Worm (Caenorhabditis elegans) whole organism, L4/young adult: ENCODE measurements around the gene T04B8.5.

Experiments used
- W03F9.2 ChIP-seq: fragments of 150-350 bp; optimal IDR thresholded peaks from 2 replicates; lab custom pipeline; 2014; ENCODE audit warnings: missing biosample characterization, missing genetic modification characterization
- dao-5 ChIP-seq: sonication (generic microtip); optimal IDR thresholded peaks from 2 replicates; lab custom pipeline; 2016; ENCODE audit warnings: missing genotype, missing genetic modification characterization, moderate library complexity, missing compliant biosample characterization
- him-1 ChIP-seq: sonication (generic microtip); optimal IDR thresholded peaks from 2 replicates; lab custom pipeline; 2016; ENCODE audit warnings: missing genotype, missing genetic modification reagents, missing genetic modification characterization, missing compliant biosample characterization

ce11 chrII:582649-583048 lies 41.7 kb downstream of the T04B8.5 start, which contains the start of gene fbxb-14:
- TF ChIP-seq him-1 (tag; lab: Kevin White, UChicago) (no peak), W03F9.2 (tag; lab: Kevin White, UChicago) (no peak), dao-5 (no peak)
